Worm (Caenorhabditis elegans) whole organism, L4/young adult: Measurements from ENCODE around the gene F11D5.7.

Source experiments
- W03F9.2 ChIP-seq: fragments of 150-350 bp; optimal IDR thresholded peaks from 2 replicates; lab custom pipeline; 2014; ENCODE audit warnings: missing biosample characterization, missing genetic modification characterization
- dao-5 ChIP-seq: sonication (generic microtip); optimal IDR thresholded peaks from 2 replicates; lab custom pipeline; 2016; ENCODE audit warnings: missing genotype, missing genetic modification characterization, moderate library complexity, missing compliant biosample characterization
- him-1 ChIP-seq: sonication (generic microtip); optimal IDR thresholded peaks from 2 replicates; lab custom pipeline; 2016; ENCODE audit warnings: missing genotype, missing genetic modification reagents, missing genetic modification characterization, missing compliant biosample characterization

ce11 chrX:3262600-3262999 is 41.6 kb upstream of the F11D5.7 start, which contains the start of gene fbxb-71:
- TF ChIP-seq him-1 (tag; lab: Kevin White, UChicago) (no peak), dao-5 (tag; lab: Kevin White, UChicago) (no peak), W03F9.2 (tag; lab: Kevin White, UChicago) (no peak)
